Worm (Caenorhabditis elegans) whole organism, L4/young adult: ENCODE measurements around the gene srh-147.

Experiments used
- dao-5 ChIP-seq: sonication (generic microtip); optimal IDR thresholded peaks from 2 replicates; lab custom pipeline; 2016; ENCODE audit warnings: missing genotype, missing genetic modification characterization, moderate library complexity, missing compliant biosample characterization
- him-1 ChIP-seq: sonication (generic microtip); optimal IDR thresholded peaks from 2 replicates; lab custom pipeline; 2016; ENCODE audit warnings: missing genotype, missing genetic modification reagents, missing genetic modification characterization, missing compliant biosample characterization

- no peak for TF ChIP-seq dao-5 (tag; lab: Kevin White, UChicago)
- TF ChIP-seq him-1 (tag; lab: Kevin White, UChicago) = no peak
Observed at ce11 chrV:15815962-15816432, 34.1 kb downstream of the srh-147 start, which contains the start of the genes fbxa-69 and F54B8.4.
